Worm (Caenorhabditis elegans) whole organism, L1 larva: ENCODE measurements around the gene C08A9.10.

Source experiments
- blmp-1 ChIP-seq: fragments of 150-350 bp; optimal IDR thresholded peaks from 2 replicates; lab custom pipeline; 2014; ENCODE audit warnings: missing biosample characterization, missing genetic modification characterization
- pqm-1 ChIP-seq: sonication (generic microtip); optimal IDR thresholded peaks from 3 replicates; lab custom pipeline; 2017; ENCODE audit warnings: missing biosample characterization, missing genetic modification characterization
- ztf-11 ChIP-seq, 2 experiments: sonication (generic microtip); optimal IDR thresholded peaks; 2 replicates each; lab custom pipeline; 2016 to 2017; ENCODE audit warnings: missing genetic modification characterization in 2 of 2, missing biosample characterization in 1 of 2, missing compliant biosample characterization in 1 of 2

- TF ChIP-seq pqm-1 (tag; lab: Kevin White, UChicago) (no peak), ztf-11 (tag; optimal IDR thresholded peaks at IDR 0.05; lab: Kevin White, UChicago) (no peak), blmp-1 (no peak)
These were observed 35.5 kb upstream of the C08A9.10 start, which contains the start of gene C30G4.2 for ce11 chrX:17045529-17045928.
